1 worm cellular context compared by ENCODE assay signal in the genomic region with DNA sequence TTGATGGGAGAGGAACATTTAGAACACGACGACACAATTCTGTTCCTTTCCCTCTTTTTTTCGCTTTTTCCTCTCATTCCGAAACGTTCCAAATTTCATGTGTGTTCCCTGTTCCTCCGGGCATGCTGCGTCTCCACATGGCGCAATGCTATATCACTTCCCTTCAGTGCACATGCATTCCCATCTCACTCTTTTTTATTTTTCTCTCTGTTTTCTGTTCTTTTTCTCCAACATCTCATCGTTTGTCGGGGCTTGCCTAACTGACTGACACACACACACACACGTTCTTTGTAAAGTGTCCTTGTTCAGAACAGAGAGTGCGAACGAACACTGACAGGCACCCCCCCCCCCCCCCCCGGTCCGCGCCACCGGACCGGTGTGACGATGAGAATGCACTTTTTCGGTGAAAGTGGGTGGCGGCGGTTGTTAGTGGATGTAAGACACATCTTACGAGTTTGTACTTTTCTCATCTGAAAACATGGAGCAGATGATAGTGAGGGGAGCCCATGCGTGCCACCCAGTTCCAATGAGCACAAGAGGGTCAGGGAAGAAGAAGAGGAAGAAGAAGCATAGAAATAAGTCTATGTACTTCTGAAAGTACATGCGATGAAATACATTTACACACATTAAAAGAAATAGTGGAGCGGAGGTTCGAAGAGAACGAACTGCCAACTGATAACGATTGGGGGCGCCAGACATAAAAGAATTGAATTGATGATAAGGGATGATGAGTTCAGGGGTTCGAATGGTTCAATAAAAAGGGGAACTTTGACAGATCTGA.
TF ChIP-seq lines count a peak whose summit lies in the region.

No protein-coding gene starts in this region.

TF ChIP-seq in whole organism, L4 larva, 104 proteins besides CTCF, POLR2A, EP300 and RAD21 (continued from another document):
- TF ChIP-seq ztf-11 (tag; optimal IDR thresholded peaks at IDR 0.05; lab: Kevin White, UChicago) (no peak), spr-3 (GFP tag; optimal IDR thresholded peaks at IDR 0.05; lab: Kevin White, UChicago) (no peak), snpc-4 (tag; optimal IDR thresholded peaks at IDR 0.05; lab: Kevin White, UChicago) (no peak), daf-16 (GFP tag; optimal IDR thresholded peaks at IDR 0.05; lab: Kevin White, UChicago) (no peak), daf-16 (tag; optimal IDR thresholded peaks at IDR 0.05; lab: Kevin White, UChicago) (peak; percentile 65), unc-39 (tag; optimal IDR thresholded peaks at IDR 0.05; lab: Kevin White, UChicago) (no peak), mdl-1 (tag; optimal IDR thresholded peaks at IDR 0.05; lab: Kevin White, UChicago) (peak; percentile 64 to 93), nhr-237 (tag; optimal IDR thresholded peaks at IDR 0.05; lab: Kevin White, UChicago) (no peak), hmg-1.1 (GFP tag; IDR thresholded peaks at IDR 0.05; lab: Robert Waterston, UW) (peak; percentile 84), nhr-41 (GFP tag; IDR thresholded peaks at IDR 0.05; lab: Robert Waterston, UW) (no peak), gei-8 (GFP tag; optimal IDR thresholded peaks at IDR 0.05; lab: Kevin White, UChicago) (no peak), cey-2 (tag; optimal IDR thresholded peaks at IDR 0.05; lab: Kevin White, UChicago; ENCODE audit: borderline replicate concordance, insufficient read depth) (peak; percentile 74), nhr-48 (tag; optimal IDR thresholded peaks at IDR 0.05; lab: Kevin White, UChicago) (peak; percentile 80), vab-7 (GFP tag; IDR thresholded peaks at IDR 0.05; lab: Robert Waterston, UW) (no peak), nhr-11 (tag; optimal IDR thresholded peaks at IDR 0.05; lab: Kevin White, UChicago) (no peak), dve-1 (tag; optimal IDR thresholded peaks at IDR 0.05; lab: Kevin White, UChicago; ENCODE audit: insufficient read depth) (peak; percentile 41), Y75B8A.6 (GFP tag; IDR thresholded peaks at IDR 0.05; lab: Robert Waterston, UW) (no peak), madf-9 (GFP tag; conservative IDR thresholded peaks at IDR 0.05; lab: Robert Waterston, UW) (no peak), nhr-28 (tag; optimal IDR thresholded peaks at IDR 0.05; lab: Kevin White, UChicago) (peak; percentile 88), mxl-3 (GFP tag; optimal IDR thresholded peaks at IDR 0.05; lab: Kevin White, UChicago) (peak; percentile 86), F37D6.2 (tag; optimal IDR thresholded peaks at IDR 0.05; lab: Kevin White, UChicago) (no peak), mes-2 (tag; optimal IDR thresholded peaks at IDR 0.05; lab: Kevin White, UChicago; ENCODE audit: poor library complexity, severe bottlenecking) (peak; percentile 65), Y5F2A.4 (GFP tag; optimal IDR thresholded peaks at IDR 0.05; lab: Kevin White, UChicago) (peak; percentile 3), attf-4 (tag; optimal IDR thresholded peaks at IDR 0.05; lab: Kevin White, UChicago) (no peak), F49E8.2 (tag; optimal IDR thresholded peaks at IDR 0.05; lab: Kevin White, UChicago; ENCODE audit: borderline replicate concordance) (no peak), jun-1 (tag; optimal IDR thresholded peaks at IDR 0.05; lab: Kevin White, UChicago) (no peak), mdt-29 (GFP tag; IDR thresholded peaks at IDR 0.05; lab: Robert Waterston, UW) (no peak), dmd-6 (GFP tag; IDR thresholded peaks at IDR 0.05; lab: Robert Waterston, UW) (peak; percentile 66), ztf-7 (tag; optimal IDR thresholded peaks at IDR 0.05; lab: Kevin White, UChicago) (no peak), lin-39 (tag; optimal IDR thresholded peaks at IDR 0.05; lab: Kevin White, UChicago) (no peak), lir-3 (tag; optimal IDR thresholded peaks at IDR 0.05; lab: Kevin White, UChicago) (no peak), egl-43 (GFP tag; IDR thresholded peaks at IDR 0.05; lab: Robert Waterston, UW) (no peak; the same call in none of the 2 replicates), daf-12 (tag; optimal IDR thresholded peaks at IDR 0.05; lab: Kevin White, UChicago) (peak; percentile 20), saeg-2 (GFP tag; IDR thresholded peaks at IDR 0.05; lab: Robert Waterston, UW) (no peak), nhr-25 (tag; optimal IDR thresholded peaks at IDR 0.05; lab: Kevin White, UChicago; ENCODE audit: borderline replicate concordance, insufficient read depth) (peak; percentile 90), ama-1 (optimal IDR thresholded peaks at IDR 0.05; lab: Kevin White, UChicago) (no peak), zfp-2 (tag; optimal IDR thresholded peaks at IDR 0.05; lab: Kevin White, UChicago) (no peak), zip-2 (tag; optimal IDR thresholded peaks at IDR 0.05; lab: Kevin White, UChicago) (no peak), nhr-42 (GFP tag; IDR thresholded peaks at IDR 0.05; lab: Robert Waterston, UW) (no peak), ces-1 (GFP tag; optimal IDR thresholded peaks at IDR 0.05; lab: Kevin White, UChicago) (no peak), fos-1 (tag; optimal IDR thresholded peaks at IDR 0.05; lab: Kevin White, UChicago) (no peak), dmd-9 (GFP tag; IDR thresholded peaks at IDR 0.05; lab: Robert Waterston, UW) (no peak)
